Worm (Caenorhabditis elegans) whole organism, L4 larva: Measurements from ENCODE around the gene W02D7.8.

Experiments used
- D1046.2 ChIP-seq: fragments of 200-800 bp; sonication (Bioruptor generic); IDR thresholded peaks from 2 replicates; pipeline ENCODE4 v1.3.6; 2022; ENCODE audit warnings: missing genetic modification characterization, missing compliant biosample characterization
- F10B5.3 ChIP-seq: sonication (generic microtip); optimal IDR thresholded peaks from 2 replicates; lab custom pipeline; 2016; ENCODE audit warnings: mild to moderate bottlenecking, missing genetic modification characterization, missing compliant biosample characterization
- F44E2.7 ChIP-seq: fragments of 200-800 bp; sonication (Bioruptor generic); IDR thresholded peaks from 2 replicates; pipeline ENCODE4 v2.1.2; 2022; ENCODE audit warnings: missing genetic modification characterization, missing compliant biosample characterization
- F49E8.2 ChIP-seq: sonication (generic microtip); optimal IDR thresholded peaks from 2 replicates; lab custom pipeline; 2016; ENCODE audit warnings: missing compliant biosample characterization, mild to moderate bottlenecking, missing genetic modification characterization, borderline replicate concordance
- T26A8.4 ChIP-seq: fragments of 200-800 bp; sonication (Bioruptor generic); IDR thresholded peaks from 2 replicates; pipeline ENCODE4 v1.3.6; 2022; ENCODE audit warnings: missing genetic modification characterization, missing compliant biosample characterization
- Y48G9A.11 ChIP-seq: fragments of 200-800 bp; sonication (Bioruptor generic); IDR thresholded peaks from 2 replicates; pipeline ENCODE4 v1.3.6; 2022; ENCODE audit warnings: missing genetic modification reagents, missing genetic modification characterization, missing compliant biosample characterization
- Y5F2A.4 ChIP-seq: fragments of 200-800 bp; sonication (Bioruptor generic); optimal IDR thresholded peaks from 2 replicates; lab custom pipeline; 2018; ENCODE audit warnings: mild to moderate bottlenecking, missing genetic modification characterization, missing compliant biosample characterization
- aha-1 ChIP-seq: fragments of 150-350 bp; peaks from one replicate; lab custom pipeline; 2014; ENCODE audit warnings: missing biosample characterization, missing genetic modification characterization
- aly-2 ChIP-seq: sonication (generic microtip); optimal IDR thresholded peaks from 2 replicates; lab custom pipeline; 2018; ENCODE audit warnings: missing biosample characterization, missing genetic modification characterization
- attf-4 ChIP-seq: sonication (generic microtip); optimal IDR thresholded peaks from 3 replicates; lab custom pipeline; 2017; ENCODE audit warnings: missing biosample characterization, missing genetic modification characterization
- ceh-20 ChIP-seq: fragments of 200-800 bp; sonication (Bioruptor generic); IDR thresholded peaks from 2 replicates; pipeline ENCODE4 v1.3.6; 2022; ENCODE audit warnings: missing genetic modification reagents, missing genetic modification characterization, missing compliant biosample characterization
- ceh-44 ChIP-seq: fragments of 200-800 bp; sonication (Bioruptor generic); IDR thresholded peaks from 2 replicates; pipeline ENCODE4 v1.3.6; 2022; ENCODE audit warnings: missing genetic modification reagents, missing genetic modification characterization, missing compliant biosample characterization
- ces-1 ChIP-seq: fragments of 150-350 bp; sonication (generic microtip); optimal IDR thresholded peaks from 4 replicates; lab custom pipeline; 2014; ENCODE audit warnings: missing biosample characterization, missing genetic modification reagents, missing genetic modification characterization
- ctbp-1 ChIP-seq: fragments of 200-800 bp; sonication (Bioruptor generic); IDR thresholded peaks from 2 replicates; pipeline ENCODE4 v1.3.6; 2022; ENCODE audit warnings: missing genetic modification reagents, missing genetic modification characterization, missing compliant biosample characterization
- daf-12 ChIP-seq: fragments of 150-350 bp; optimal IDR thresholded peaks from 2 replicates; lab custom pipeline; 2014; ENCODE audit warnings: missing biosample characterization, missing genetic modification reagents, missing genetic modification characterization
- daf-16 ChIP-seq, 3 experiments: sonication (generic microtip); optimal IDR thresholded peaks; 2 replicates each; lab custom pipeline; 2016 to 2017; ENCODE audit warnings: missing genetic modification characterization in 3 of 3, missing genetic modification reagents in 3 of 3, mild to moderate bottlenecking in 2 of 3, missing compliant biosample characterization in 2 of 3, missing biosample characterization in 1 of 3, moderate library complexity in 1 of 3
- fkh-10 ChIP-seq: fragments of 150-350 bp; optimal IDR thresholded peaks from 2 replicates; lab custom pipeline; 2014; ENCODE audit warnings: missing biosample characterization, missing genetic modification reagents, missing genetic modification characterization
- hif-1 ChIP-seq, 2 experiments: sonication (generic microtip); optimal IDR thresholded peaks; 2 replicates each; lab custom pipeline; 2016 to 2017; ENCODE audit warnings: missing compliant biosample characterization in 2 of 2, missing genetic modification characterization in 2 of 2, missing genetic modification reagents in 2 of 2, missing genotype in 2 of 2, mild to moderate bottlenecking in 1 of 2
- lim-7 ChIP-seq: fragments of 200-800 bp; sonication (Bioruptor generic); IDR thresholded peaks from 2 replicates; pipeline ENCODE4 v1.3.6; 2022; ENCODE audit warnings: missing genetic modification characterization, missing compliant biosample characterization
- lin-15B ChIP-seq: fragments of 150-350 bp; sonication (generic microtip); optimal IDR thresholded peaks from 3 replicates; lab custom pipeline; 2014; ENCODE audit warnings: missing biosample characterization, missing genetic modification characterization
- lin-29 ChIP-seq: fragments of 200-800 bp; sonication (Bioruptor generic); IDR thresholded peaks from 2 replicates; pipeline ENCODE4 v1.3.6; 2022; ENCODE audit warnings: missing genetic modification reagents, missing genetic modification characterization, missing compliant biosample characterization
- lin-38 ChIP-seq: fragments of 200-800 bp; sonication (Bioruptor generic); IDR thresholded peaks from 2 replicates; pipeline ENCODE4 v1.3.6; 2022; ENCODE audit warnings: missing genetic modification reagents, missing genetic modification characterization, missing compliant biosample characterization
- lin-39 ChIP-seq: fragments of 150-350 bp; optimal IDR thresholded peaks from 2 replicates; lab custom pipeline; 2014; ENCODE audit warnings: missing biosample characterization, missing genetic modification reagents, missing genetic modification characterization
- lsy-2 ChIP-seq, 2 experiments: fragments of 150-350 bp in 1 of 2; sonication (generic microtip) in 1 of 2; optimal IDR thresholded peaks; 2 replicates each; lab custom pipeline; 2014 to 2017; ENCODE audit warnings: missing biosample characterization in 2 of 2, missing genetic modification characterization in 2 of 2
- mes-2 ChIP-seq: sonication (generic microtip); optimal IDR thresholded peaks from 2 replicates; lab custom pipeline; 2016; ENCODE audit warnings: missing genotype, mild to moderate bottlenecking, missing genetic modification characterization, missing compliant biosample characterization; ENCODE audit not compliant: poor library complexity, severe bottlenecking
- mxl-2 ChIP-seq: fragments of 200-800 bp; sonication (Bioruptor generic); conservative IDR thresholded peaks from 2 replicates; pipeline ENCODE4 v1.3.6; 2022; ENCODE audit warnings: missing genetic modification reagents, missing genetic modification characterization, missing compliant biosample characterization
- mxl-3 ChIP-seq: fragments of 200-800 bp; sonication (Bioruptor generic); optimal IDR thresholded peaks from 2 replicates; lab custom pipeline; 2018; ENCODE audit warnings: mild to moderate bottlenecking, missing genetic modification characterization, missing compliant biosample characterization
- nhr-102 ChIP-seq: sonication (generic microtip); optimal IDR thresholded peaks from 2 replicates; lab custom pipeline; 2016; ENCODE audit warnings: mild to moderate bottlenecking, missing genetic modification characterization, moderate library complexity, missing compliant biosample characterization
- nhr-11 ChIP-seq: fragments of 150-350 bp; optimal IDR thresholded peaks from 2 replicates; lab custom pipeline; 2014; ENCODE audit warnings: missing biosample characterization, missing genetic modification characterization
- nhr-111 ChIP-seq: fragments of 200-800 bp; sonication (Bioruptor generic); optimal IDR thresholded peaks from 2 replicates; lab custom pipeline; 2018; ENCODE audit warnings: mild to moderate bottlenecking, missing genetic modification characterization, missing compliant biosample characterization
- nhr-28 ChIP-seq: fragments of 150-350 bp; optimal IDR thresholded peaks from 2 replicates; lab custom pipeline; 2014; ENCODE audit warnings: missing biosample characterization, missing genetic modification characterization
- nhr-42 ChIP-seq: fragments of 200-800 bp; sonication (Bioruptor generic); IDR thresholded peaks from 2 replicates; pipeline ENCODE4 v1.3.6; 2022; ENCODE audit warnings: missing genetic modification characterization, missing compliant biosample characterization
- pha-4 ChIP-seq, 2 experiments: fragments of 150-350 bp in 1 of 2; fragments of 200-800 bp in 1 of 2; sonication (Bioruptor generic) in 1 of 2; IDR thresholded peaks in 1 of 2; optimal IDR thresholded peaks in 1 of 2; 2 replicates each; pipeline versions ENCODE4 v1.3.6 to Lab custom; 2014 to 2022; ENCODE audit warnings: missing genetic modification characterization in 2 of 2, missing genetic modification reagents in 2 of 2, missing biosample characterization in 1 of 2, missing compliant biosample characterization in 1 of 2
- pqm-1 ChIP-seq: sonication (generic microtip); optimal IDR thresholded peaks from 2 replicates; lab custom pipeline; 2017; ENCODE audit warnings: missing biosample characterization, missing genetic modification characterization
- rbr-2 ChIP-seq: sonication (generic microtip); optimal IDR thresholded peaks from 2 replicates; lab custom pipeline; 2016; ENCODE audit warnings: missing genotype, missing genetic modification characterization, missing compliant biosample characterization
- snpc-4 ChIP-seq: fragments of 150-350 bp; optimal IDR thresholded peaks from 2 replicates; lab custom pipeline; 2014; ENCODE audit warnings: missing biosample characterization, missing genetic modification characterization
- spr-1 ChIP-seq: sonication (generic microtip); optimal IDR thresholded peaks from 2 replicates; lab custom pipeline; 2016; ENCODE audit warnings: mild to moderate bottlenecking, missing genetic modification characterization, missing compliant biosample characterization
- tag-97 ChIP-seq: fragments of 200-800 bp; sonication (Bioruptor generic); IDR thresholded peaks from 2 replicates; pipeline ENCODE4 v1.3.6; 2022; ENCODE audit warnings: missing genetic modification characterization, missing compliant biosample characterization
- unc-130 ChIP-seq: sonication (generic microtip); optimal IDR thresholded peaks from 2 replicates; lab custom pipeline; 2016; ENCODE audit warnings: missing genetic modification reagents, missing genetic modification characterization, missing compliant biosample characterization
- unc-39 ChIP-seq: sonication (generic microtip); optimal IDR thresholded peaks from 2 replicates; lab custom pipeline; 2017; ENCODE audit warnings: missing biosample characterization, missing genetic modification characterization
- unc-62 ChIP-seq, 3 experiments: fragments of 150-350 bp in 1 of 3; sonication (generic microtip); optimal IDR thresholded peaks in 2 of 3; peaks in 1 of 3; 1 replicate in 1 of 3; 2 replicates in 2 of 3; lab custom pipeline; 2014 to 2017; ENCODE audit warnings: missing biosample characterization in 3 of 3, missing genetic modification characterization in 3 of 3, missing genetic modification reagents in 3 of 3, missing genotype in 1 of 3
- zag-1 ChIP-seq: fragments of 150-350 bp; optimal IDR thresholded peaks from 2 replicates; lab custom pipeline; 2014; ENCODE audit warnings: missing biosample characterization, missing genetic modification characterization
- ztf-11 ChIP-seq: fragments of 150-350 bp; optimal IDR thresholded peaks from 2 replicates; lab custom pipeline; 2014; ENCODE audit warnings: missing biosample characterization, missing genetic modification characterization

The W02D7.8 gene

DNA sequence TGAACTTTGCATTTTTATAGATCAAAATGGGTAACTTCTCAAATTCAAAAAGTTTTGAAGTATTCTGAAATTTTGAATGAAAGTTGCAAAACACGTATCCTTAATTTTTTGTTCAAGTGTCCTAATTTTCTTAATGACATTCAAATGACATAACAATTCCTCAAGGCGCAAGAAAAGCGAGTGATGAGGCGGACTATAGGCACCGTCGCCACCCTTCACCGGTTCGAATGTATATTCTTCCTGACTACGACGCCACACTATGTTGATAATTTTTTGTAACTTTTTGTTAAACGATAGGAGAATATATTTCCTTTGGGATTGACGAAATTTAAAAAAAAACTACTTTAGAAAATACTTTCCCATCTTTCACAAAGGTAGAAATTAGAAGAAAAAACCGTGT, 24.6 kb downstream of the W02D7.8 start:
- TF ChIP-seq D1046.2 (GFP tag; lab: Robert Waterston, UW) = no peak
- TF ChIP-seq aha-1 (tag; lab: Kevin White, UChicago) = peak; percentile 81
- TF ChIP-seq spr-1 (tag; lab: Kevin White, UChicago) = no peak

DNA sequence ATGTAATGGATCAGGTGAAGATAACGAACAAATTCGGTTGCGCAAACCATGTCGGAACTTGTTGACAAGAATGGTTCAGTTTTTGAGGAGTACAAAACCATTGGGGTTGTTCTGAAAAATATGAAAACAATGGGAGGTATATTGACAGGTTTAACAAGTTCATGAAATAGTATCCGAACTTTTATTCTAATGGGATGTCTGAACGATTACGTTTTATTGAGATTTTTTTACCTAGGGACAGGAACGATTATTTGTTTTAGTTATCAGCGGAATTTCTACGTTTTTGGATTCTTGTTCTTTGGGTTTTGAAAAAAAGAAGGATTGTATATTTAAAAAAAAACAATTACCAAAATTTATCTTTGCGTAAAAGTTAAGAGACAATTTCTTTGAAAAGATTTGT, 25.5 kb downstream of the W02D7.8 start, which contains the start of gene str-135:
str-135 (minus strand) TSS at position 101 of the 400 bp plus-strand sequence.
- TF ChIP-seq fkh-10 (GFP tag; lab: Kevin White, UChicago) (no peak), D1046.2 (GFP tag; lab: Robert Waterston, UW) (no peak), pqm-1 (tag; lab: Kevin White, UChicago) (no peak), nhr-111 (GFP tag; lab: Kevin White, UChicago) (no peak), unc-62 (GFP tag; optimal IDR thresholded peaks at IDR 0.05 in 1 of 2; lab: Kevin White, UChicago) (no peak), unc-62 (tag; optimal IDR thresholded peaks at IDR 0.05; lab: Kevin White, UChicago) (no peak), nhr-11 (tag; lab: Kevin White, UChicago) (no peak), Y48G9A.11 (no peak), ceh-44 (GFP tag; lab: Robert Waterston, UW) (no peak), lsy-2 (tag; optimal IDR thresholded peaks at IDR 0.05; lab: Kevin White, UChicago) (no peak), pha-4 (GFP tag; IDR thresholded peaks at IDR 0.05; lab: Robert Waterston, UW) (no peak), pha-4 (tag; optimal IDR thresholded peaks at IDR 0.05; lab: Kevin White, UChicago) (no peak), mxl-3 (no peak), ceh-20 (GFP tag; lab: Robert Waterston, UW) (no peak), hif-1 (tag; optimal IDR thresholded peaks at IDR 0.05; lab: Kevin White, UChicago) (no peak), mxl-2 (GFP tag; lab: Robert Waterston, UW) (no peak), unc-130 (GFP tag; lab: Kevin White, UChicago) (no peak), nhr-102 (tag; lab: Kevin White, UChicago) (no peak), F49E8.2 (tag; lab: Kevin White, UChicago) (no peak)
- TF ChIP-seq, all 104 proteins: peak for 0

DNA sequence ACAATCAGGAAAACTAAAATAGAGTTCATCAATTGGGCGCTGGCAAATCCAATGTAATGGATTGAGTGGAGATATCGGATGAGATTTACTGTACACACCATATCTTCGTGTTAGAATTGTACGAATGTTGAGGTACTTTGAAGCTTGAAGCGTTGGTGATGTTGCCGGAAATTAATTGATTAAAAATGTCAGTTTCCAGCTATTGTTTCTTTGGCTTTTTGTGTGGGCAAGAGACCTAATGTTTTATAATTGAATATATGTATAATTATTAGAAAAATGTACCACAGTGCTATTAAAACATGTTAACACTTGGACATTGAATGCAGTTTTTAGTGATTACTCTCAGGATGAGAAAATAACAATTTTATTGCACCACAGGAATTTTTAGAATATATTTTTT, 27.4 kb downstream of the W02D7.8 start, which contains the start of gene str-136:
str-136 (minus strand) TSS at position 101 of the 400 bp plus-strand sequence.
- no peak for TF ChIP-seq nhr-28 (tag; lab: Kevin White, UChicago)
- TF ChIP-seq unc-62 (GFP tag; optimal IDR thresholded peaks at IDR 0.05 in 1 of 2; lab: Kevin White, UChicago) = peak in 1 of 2 experiments; percentile 9
- no peak for TF ChIP-seq unc-62 (tag; optimal IDR thresholded peaks at IDR 0.05; lab: Kevin White, UChicago)
- no peak for TF ChIP-seq mes-2 (tag; lab: Kevin White, UChicago)
- TF ChIP-seq, all 104 proteins: peak for 1

DNA sequence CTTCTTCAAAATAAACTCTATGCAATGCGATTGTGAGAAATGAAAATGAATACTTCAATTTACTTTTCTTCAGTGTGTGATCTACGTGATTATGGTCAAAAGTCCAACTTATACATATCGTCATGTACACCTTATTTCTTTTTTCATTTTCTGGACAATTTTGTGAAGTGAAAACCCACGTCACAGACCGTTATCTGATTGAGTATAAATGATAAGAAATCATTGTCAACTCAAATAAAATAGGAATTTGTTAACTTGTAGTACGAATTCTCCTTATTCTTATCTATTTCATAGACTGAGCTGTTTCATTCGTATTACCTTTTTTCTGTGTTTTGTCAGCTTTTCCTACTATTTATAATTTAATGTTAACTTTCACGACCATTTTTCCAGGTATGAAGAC, 34.3 kb downstream of the W02D7.8 start, which contains the start of gene asp-5:
asp-5 (plus strand) TSS at position 391 of the 400 bp plus-strand sequence.
- TF ChIP-seq daf-16 (GFP tag; optimal IDR thresholded peaks at IDR 0.05; lab: Kevin White, UChicago) = no peak
- peak; percentile 62 for TF ChIP-seq daf-16 (tag; optimal IDR thresholded peaks at IDR 0.05; lab: Kevin White, UChicago)
- no peak for TF ChIP-seq ces-1
- no peak for TF ChIP-seq lin-38 (GFP tag; lab: Robert Waterston, UW)
- no peak for TF ChIP-seq ztf-11
- no peak for TF ChIP-seq zag-1 (tag; lab: Kevin White, UChicago)
- TF ChIP-seq ceh-20 (GFP tag; lab: Robert Waterston, UW) = no peak
- TF ChIP-seq daf-12 (tag; lab: Kevin White, UChicago) = no peak
- no peak for TF ChIP-seq nhr-42 (GFP tag; lab: Robert Waterston, UW)
- TF ChIP-seq nhr-28 (tag; lab: Kevin White, UChicago) = peak; percentile 57
- TF ChIP-seq nhr-102 (tag; lab: Kevin White, UChicago) = no peak
- TF ChIP-seq lin-29 (GFP tag; lab: Robert Waterston, UW) = no peak
- no peak for TF ChIP-seq lin-39
- no peak for TF ChIP-seq D1046.2 (GFP tag; lab: Robert Waterston, UW)
- no peak for TF ChIP-seq tag-97 (GFP tag; lab: Robert Waterston, UW)
- no peak for TF ChIP-seq attf-4 (tag; lab: Kevin White, UChicago)
- TF ChIP-seq lin-15B = no peak
- TF ChIP-seq aly-2 = no peak
- TF ChIP-seq snpc-4 (tag; lab: Kevin White, UChicago) = no peak
- TF ChIP-seq T26A8.4 = no peak
- TF ChIP-seq hif-1 (tag; optimal IDR thresholded peaks at IDR 0.05; lab: Kevin White, UChicago) = no peak
- no peak for TF ChIP-seq Y5F2A.4 (GFP tag; lab: Kevin White, UChicago)
- TF ChIP-seq nhr-11 (tag; lab: Kevin White, UChicago) = no peak
- TF ChIP-seq F10B5.3 = no peak
- no peak for TF ChIP-seq ctbp-1
- no peak for TF ChIP-seq F44E2.7
- no peak for TF ChIP-seq rbr-2
- no peak for TF ChIP-seq unc-39 (tag; lab: Kevin White, UChicago)
- no peak for TF ChIP-seq unc-130 (GFP tag; lab: Kevin White, UChicago)
- no peak for TF ChIP-seq lim-7 (GFP tag; lab: Robert Waterston, UW)
